Fruit fly (Drosophila melanogaster) whole organism, embryonic: ENCODE measurements around the gene CG7646.
A peak's percentile ranks its signal among the peaks of the same experiment; 100 is the strongest.

Source experiments
- Ada2b ChIP-seq: fragments of 200-800 bp; sonication (Bioruptor generic); IDR thresholded peaks from 2 replicates; pipeline ENCODE4 v1.3.6; 2022; ENCODE audit warnings: missing biosample characterization, missing genetic modification characterization
- Atf6 ChIP-seq: fragments of 200-800 bp; sonication (Bioruptor generic); IDR thresholded peaks from 2 replicates; pipeline ENCODE4 v1.3.6; 2022; ENCODE audit warnings: missing biosample characterization, missing genetic modification characterization
- BEAF-32 ChIP-seq: fragments of 200-800 bp; sonication (Bioruptor generic); optimal IDR thresholded peaks from 3 replicates; lab custom pipeline; 2017; ENCODE audit warnings: missing biosample characterization, missing genetic modification characterization, mild to moderate bottlenecking, moderate library complexity, missing genetic modification reagents
- Bdp1 ChIP-seq: fragments of 200-800 bp; sonication (Bioruptor generic); optimal IDR thresholded peaks from 3 replicates; lab custom pipeline; 2016; ENCODE audit warnings: missing biosample characterization, missing genetic modification characterization
- Bgb ChIP-seq: fragments of 200-800 bp; sonication (Bioruptor generic); IDR thresholded peaks from 2 replicates; pipeline ENCODE4 v1.3.6; 2022; ENCODE audit warnings: missing biosample characterization, missing genetic modification characterization; ENCODE audit not compliant: partially characterized antibody
- Blimp-1 ChIP-seq: fragments of 200-800 bp; sonication (Bioruptor generic); optimal IDR thresholded peaks from 3 replicates; lab custom pipeline; 2018; ENCODE audit warnings: missing biosample characterization, missing genetic modification characterization, mild to moderate bottlenecking, moderate library complexity, missing genetic modification reagents
- BtbVII ChIP-seq: fragments of 200-800 bp; sonication (Bioruptor generic); optimal IDR thresholded peaks from 3 replicates; lab custom pipeline; 2017; ENCODE audit warnings: missing biosample characterization, mild to moderate bottlenecking, missing genetic modification characterization
- CG10267 ChIP-seq: fragments of 200-800 bp; sonication (Bioruptor generic); optimal IDR thresholded peaks from 2 replicates; lab custom pipeline; 2018; ENCODE audit warnings: missing biosample characterization, mild to moderate bottlenecking, missing genetic modification characterization, moderate library complexity
- CG12155 ChIP-seq: fragments of 200-800 bp; sonication (Bioruptor generic); optimal IDR thresholded peaks from 3 replicates; lab custom pipeline; 2016; ENCODE audit warnings: missing biosample characterization, missing genetic modification characterization
- CG12391 ChIP-seq: fragments of 200-800 bp; sonication (Bioruptor generic); optimal IDR thresholded peaks from 3 replicates; lab custom pipeline; 2018; ENCODE audit warnings: missing biosample characterization, mild to moderate bottlenecking, missing genetic modification characterization, moderate library complexity
- CG14710 ChIP-seq: fragments of 200-800 bp; sonication (Bioruptor generic); optimal IDR thresholded peaks from 3 replicates; lab custom pipeline; 2019; ENCODE audit warnings: missing biosample characterization, mild to moderate bottlenecking, missing genetic modification characterization, moderate library complexity
- CG14965 ChIP-seq: fragments of 200-800 bp; sonication (Bioruptor generic); optimal IDR thresholded peaks from 2 replicates; lab custom pipeline; 2016; ENCODE audit warnings: missing biosample characterization, missing genetic modification characterization, borderline replicate concordance
- CG15514 ChIP-seq: fragments of 200-800 bp; sonication (Bioruptor generic); optimal IDR thresholded peaks from 3 replicates; lab custom pipeline; 2017; ENCODE audit warnings: missing biosample characterization, missing genetic modification characterization, mild to moderate bottlenecking, moderate library complexity, missing genetic modification reagents
- CG15696 ChIP-seq: fragments of 200-800 bp; sonication (Bioruptor generic); optimal IDR thresholded peaks from 2 replicates; lab custom pipeline; 2019; ENCODE audit warnings: missing biosample characterization, mild to moderate bottlenecking, missing genetic modification characterization, moderate library complexity
- CG2116 ChIP-seq: fragments of 200-800 bp; sonication (Bioruptor generic); optimal IDR thresholded peaks from 3 replicates; lab custom pipeline; 2018; ENCODE audit warnings: missing biosample characterization, mild to moderate bottlenecking, missing genetic modification characterization
- CG30403 ChIP-seq: fragments of 200-800 bp; sonication (Bioruptor generic); optimal IDR thresholded peaks from 3 replicates; lab custom pipeline; 2016; ENCODE audit warnings: missing biosample characterization, missing genetic modification characterization
- CG31224 ChIP-seq: fragments of 200-800 bp; sonication (Bioruptor generic); IDR thresholded peaks from 2 replicates; pipeline ENCODE4 v1.3.6; 2022; ENCODE audit warnings: missing biosample characterization, missing genetic modification characterization
- CG32772 ChIP-seq: fragments of 200-800 bp; sonication (Bioruptor generic); IDR thresholded peaks from 2 replicates; pipeline ENCODE4 v1.3.6; 2022; ENCODE audit warnings: missing biosample characterization, missing genetic modification characterization
- CG42726 ChIP-seq: fragments of 200-800 bp; sonication (Bioruptor generic); IDR thresholded peaks from 2 replicates; pipeline ENCODE4 v1.3.6; 2022; ENCODE audit warnings: missing biosample characterization, missing genetic modification characterization; ENCODE audit not compliant: partially characterized antibody
- CG4282 ChIP-seq: fragments of 200-800 bp; sonication (Bioruptor generic); optimal IDR thresholded peaks from 2 replicates; lab custom pipeline; 2016; ENCODE audit warnings: missing biosample characterization, missing genetic modification characterization
- CG4617 ChIP-seq: fragments of 200-800 bp; sonication (Bioruptor generic); optimal IDR thresholded peaks from 3 replicates; lab custom pipeline; 2016; ENCODE audit warnings: missing biosample characterization, missing genetic modification characterization, borderline replicate concordance
- CG4707 ChIP-seq: fragments of 200-800 bp; sonication (Bioruptor generic); optimal IDR thresholded peaks from 2 replicates; lab custom pipeline; 2018; ENCODE audit warnings: missing biosample characterization, mild to moderate bottlenecking, missing genetic modification characterization, moderate library complexity
- CG6254 ChIP-seq: fragments of 200-800 bp; sonication (Bioruptor generic); optimal IDR thresholded peaks from 3 replicates; lab custom pipeline; 2017; ENCODE audit warnings: mild to moderate bottlenecking, missing biosample characterization, missing genetic modification reagents, missing genetic modification characterization
- CG6813 ChIP-seq: fragments of 200-800 bp; sonication (Bioruptor generic); optimal IDR thresholded peaks from 2 replicates; lab custom pipeline; 2017; ENCODE audit warnings: missing biosample characterization, missing genetic modification characterization, mild to moderate bottlenecking, moderate library complexity, missing genetic modification reagents
- CG7357 ChIP-seq: fragments of 200-800 bp; sonication (Bioruptor generic); IDR thresholded peaks from 3 replicates; pipeline ENCODE4 v1.3.6; 2022; ENCODE audit warnings: missing biosample characterization, missing genetic modification characterization
- CG8765 ChIP-seq: fragments of 200-800 bp; sonication (Bioruptor generic); IDR thresholded peaks from 2 replicates; pipeline ENCODE4 v1.3.6; 2022; ENCODE audit warnings: missing biosample characterization, missing genetic modification characterization
- D ChIP-seq, 2 experiments: fragments of 200-800 bp in 1 of 2; fragments of >200 bp in 1 of 2; sonication (Bioruptor generic) in 1 of 2; optimal IDR thresholded peaks; 2 replicates in 1 of 2; 3 replicates in 1 of 2; lab custom pipeline; 2017; ENCODE audit warnings: mild to moderate bottlenecking in 1 of 2, missing biosample characterization in 1 of 2, missing genetic modification characterization in 1 of 2, missing genetic modification reagents in 1 of 2
- D19A ChIP-seq: fragments of 200-800 bp; optimal IDR thresholded peaks from 3 replicates; lab custom pipeline; 2019; ENCODE audit warnings: missing biosample characterization, mild to moderate bottlenecking, missing genetic modification characterization, moderate library complexity
- Dp ChIP-seq: fragments of 200-800 bp; sonication (Bioruptor generic); optimal IDR thresholded peaks from 2 replicates; lab custom pipeline; 2018; ENCODE audit warnings: missing biosample characterization, mild to moderate bottlenecking, missing genetic modification characterization, moderate library complexity
- Hr51 ChIP-seq, 2 experiments: fragments of 200-800 bp; sonication (Bioruptor generic); optimal IDR thresholded peaks; 2 replicates in 1 of 2; 3 replicates in 1 of 2; lab custom pipeline; 2016 to 2018; ENCODE audit warnings: missing biosample characterization in 2 of 2, missing genetic modification characterization in 2 of 2, mild to moderate bottlenecking in 1 of 2, moderate library complexity in 1 of 2
- Lhr ChIP-seq: fragments of 200-800 bp; sonication (Bioruptor generic); optimal IDR thresholded peaks from 3 replicates; lab custom pipeline; 2017; ENCODE audit warnings: mild to moderate bottlenecking, missing biosample characterization, missing genetic modification reagents, missing genetic modification characterization
- Ravus ChIP-seq: fragments of 200-800 bp; sonication (Bioruptor generic); IDR thresholded peaks from 2 replicates; pipeline ENCODE4 v1.3.6; 2022; ENCODE audit warnings: missing biosample characterization, missing genetic modification characterization
- cato ChIP-seq: fragments of 200-800 bp; sonication (Bioruptor generic); optimal IDR thresholded peaks from 2 replicates; lab custom pipeline; 2016; ENCODE audit warnings: missing biosample characterization, missing genetic modification characterization, borderline replicate concordance
- dmrt99B ChIP-seq: fragments of 200-800 bp; sonication (Bioruptor generic); optimal IDR thresholded peaks from 2 replicates; lab custom pipeline; 2018; ENCODE audit warnings: missing biosample characterization, mild to moderate bottlenecking, missing genetic modification characterization, moderate library complexity
- gem ChIP-seq: fragments of 200-800 bp; sonication (Bioruptor generic); optimal IDR thresholded peaks from 2 replicates; lab custom pipeline; 2019; ENCODE audit warnings: missing biosample characterization, mild to moderate bottlenecking, missing genetic modification characterization, moderate library complexity
- gfzf ChIP-seq: fragments of 200-800 bp; sonication (Bioruptor generic); optimal IDR thresholded peaks from 2 replicates; lab custom pipeline; 2016; ENCODE audit warnings: missing biosample characterization, mild to moderate bottlenecking, missing genetic modification characterization, moderate library complexity
- grn ChIP-seq: fragments of 200-800 bp; sonication (Bioruptor generic); optimal IDR thresholded peaks from 3 replicates; lab custom pipeline; 2017; ENCODE audit warnings: missing biosample characterization, missing genetic modification characterization
- inv ChIP-seq: fragments of 200-800 bp; sonication (Bioruptor generic); IDR thresholded peaks from 2 replicates; pipeline ENCODE4 v1.3.6; 2022; ENCODE audit warnings: missing biosample characterization, missing genetic modification characterization; ENCODE audit not compliant: partially characterized antibody
- kni ChIP-seq: fragments of 200-800 bp; sonication (Bioruptor generic); optimal IDR thresholded peaks from 3 replicates; lab custom pipeline; 2017; ENCODE audit warnings: mild to moderate bottlenecking, missing biosample characterization, missing genetic modification reagents, missing genetic modification characterization
- knrl ChIP-seq: fragments of 200-800 bp; sonication (Bioruptor generic); IDR thresholded peaks from 3 replicates; pipeline ENCODE4 v1.3.6; 2022; ENCODE audit warnings: missing biosample characterization, missing genetic modification characterization; ENCODE audit not compliant: partially characterized antibody
- nerfin-2 ChIP-seq: fragments of 200-800 bp; sonication (Bioruptor generic); IDR thresholded peaks from 2 replicates; pipeline ENCODE4 v1.3.6; 2022; ENCODE audit warnings: missing biosample characterization, missing genetic modification characterization; ENCODE audit not compliant: partially characterized antibody
- onecut ChIP-seq: fragments of 200-800 bp; sonication (Bioruptor generic); IDR thresholded peaks from 2 replicates; pipeline ENCODE4 v1.3.6; 2022; ENCODE audit warnings: missing biosample characterization, missing genetic modification characterization
- peb ChIP-seq: fragments of 200-800 bp; sonication (Bioruptor generic); IDR thresholded peaks from 2 replicates; pipeline ENCODE4 v1.3.6; 2022; ENCODE audit warnings: missing biosample characterization, missing genetic modification characterization
- pita ChIP-seq: fragments of 200-800 bp; sonication (Bioruptor generic); optimal IDR thresholded peaks from 2 replicates; lab custom pipeline; 2017; ENCODE audit warnings: missing biosample characterization, mild to moderate bottlenecking, missing genetic modification characterization
- sd ChIP-seq: fragments of 200-800 bp; sonication (Bioruptor generic); optimal IDR thresholded peaks from 3 replicates; lab custom pipeline; 2018; ENCODE audit warnings: missing biosample characterization, mild to moderate bottlenecking, missing genetic modification characterization, moderate library complexity
- stc ChIP-seq: fragments of 200-800 bp; sonication (Bioruptor generic); IDR thresholded peaks from 2 replicates; pipeline ENCODE4 v1.3.6; 2022; ENCODE audit warnings: missing biosample characterization, missing genetic modification characterization
- trem ChIP-seq: fragments of 200-800 bp; optimal IDR thresholded peaks from 3 replicates; lab custom pipeline; 2019; ENCODE audit warnings: missing biosample characterization, mild to moderate bottlenecking, missing genetic modification characterization, moderate library complexity
- zfh2 ChIP-seq: fragments of 200-800 bp; sonication (Bioruptor generic); optimal IDR thresholded peaks from 2 replicates; lab custom pipeline; 2016; ENCODE audit warnings: missing biosample characterization, missing genetic modification characterization

The CG7646 gene

DNA sequence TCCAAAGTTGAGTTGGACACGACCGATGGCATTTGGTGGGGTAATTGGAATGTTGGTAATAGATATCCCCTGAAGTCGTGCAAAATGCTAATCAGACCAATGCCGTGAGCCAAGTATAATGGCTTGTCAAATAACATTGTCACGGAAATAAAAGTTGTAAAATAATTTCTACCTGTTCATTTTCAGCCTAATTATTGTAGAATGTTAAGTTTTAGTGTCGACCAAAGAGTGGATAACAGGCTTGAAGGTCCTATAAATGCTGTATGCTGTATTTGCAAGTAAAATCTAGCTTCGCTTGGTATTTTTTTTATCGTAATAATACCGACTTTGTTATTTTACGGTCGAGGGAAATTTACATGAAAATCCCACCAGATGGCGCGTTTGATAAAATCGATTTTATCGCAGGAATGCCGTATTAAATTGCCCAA lies 12.8 kb downstream of the CG7646 start:
- TF ChIP-seq CG14710, result peak; percentile 50
- TF ChIP-seq D (optimal IDR thresholded peaks at IDR 0.05; lab: Kevin White, UChicago), result no peak
- no peak for TF ChIP-seq D (GFP tag; optimal IDR thresholded peaks at IDR 0.05; lab: Kevin White, UChicago)
- TF ChIP-seq CG32772 (GFP tag; lab: Robert Waterston, UW), result no peak
- no peak for TF ChIP-seq cato (GFP tag; lab: Kevin White, UChicago)
- peak; percentile 25 for TF ChIP-seq gfzf (GFP tag; lab: Kevin White, UChicago)
- no peak for TF ChIP-seq CG30403 (GFP tag; lab: Kevin White, UChicago)
- peak; percentile 31 for TF ChIP-seq CG4707
- TF ChIP-seq CG6813, result no peak
- peak; percentile 33; the same call in 1 of the 2 replicates for TF ChIP-seq nerfin-2
- TF ChIP-seq BtbVII (GFP tag; lab: Kevin White, UChicago), result peak; percentile 2
- no peak for TF ChIP-seq Blimp-1
- peak; percentile 15 for TF ChIP-seq dmrt99B (tag; lab: Kevin White, UChicago)
- TF ChIP-seq Atf6 (GFP tag; lab: Robert Waterston, UW), result no peak
- TF ChIP-seq CG12391, result peak; percentile 31
- TF ChIP-seq pita (GFP tag; lab: Kevin White, UChicago), result peak; percentile 61
- peak; percentile 28 for TF ChIP-seq CG15514 (GFP tag; lab: Kevin White, UChicago)
- peak; percentile 4 for TF ChIP-seq Dp (GFP tag; lab: Kevin White, UChicago)
- peak; percentile 57 for TF ChIP-seq CG6254 (GFP tag; lab: Kevin White, UChicago)
- no peak for TF ChIP-seq CG14965 (GFP tag; lab: Kevin White, UChicago)
- peak; percentile 93 for TF ChIP-seq onecut
- TF ChIP-seq zfh2 (GFP tag; lab: Kevin White, UChicago), result no peak
- peak; percentile 54 for TF ChIP-seq Lhr (GFP tag; lab: Kevin White, UChicago)
- TF ChIP-seq Bdp1 (GFP tag; lab: Kevin White, UChicago), result no peak
- TF ChIP-seq Hr51 (GFP tag; optimal IDR thresholded peaks at IDR 0.05; lab: Kevin White, UChicago), result peak in 1 of 2 experiments; percentile 37
- TF ChIP-seq CG4617 (GFP tag; lab: Kevin White, UChicago), result no peak
- TF ChIP-seq kni (GFP tag; lab: Kevin White, UChicago), result peak; percentile 55
- TF ChIP-seq CG8765 (GFP tag; lab: Robert Waterston, UW), result no peak
- peak; percentile 58; the same call in 1 of the 3 replicates for TF ChIP-seq knrl (GFP tag; lab: Robert Waterston, UW)
- no peak for TF ChIP-seq CG12155 (GFP tag; lab: Kevin White, UChicago)
- TF ChIP-seq Ada2b (GFP tag; lab: Robert Waterston, UW), result no peak
- 0 out of 2 replicates have a peak, but pooled peaks have one; percentile 47 for TF ChIP-seq CG42726 (GFP tag; lab: Robert Waterston, UW)
- TF ChIP-seq gem (tag; lab: Kevin White, UChicago), result peak; percentile 7
- no peak for TF ChIP-seq CG7357 (GFP tag; lab: Robert Waterston, UW)
- peak; percentile 19 for TF ChIP-seq D19A (tag; lab: Kevin White, UChicago)
- TF ChIP-seq CG4282 (GFP tag; lab: Kevin White, UChicago), result no peak
- TF ChIP-seq Bgb (GFP tag; lab: Robert Waterston, UW), result peak; percentile 79; the same call in 1 of the 2 replicates
- TF ChIP-seq CG15696 (tag; lab: Kevin White, UChicago), result peak; percentile 30
- TF ChIP-seq CG31224 (GFP tag; lab: Robert Waterston, UW), result no peak
- TF ChIP-seq BEAF-32 (GFP tag; lab: Kevin White, UChicago), result peak; percentile 62
- peak; percentile 25 for TF ChIP-seq CG2116 (GFP tag; lab: Kevin White, UChicago)
- peak; percentile 43 for TF ChIP-seq trem
- peak; percentile 23; the same call in 1 of the 2 replicates for TF ChIP-seq inv (GFP tag; lab: Robert Waterston, UW)
- TF ChIP-seq stc, result peak; percentile 36; the same call in 1 of the 2 replicates
- peak; percentile 88 for TF ChIP-seq sd (tag; lab: Kevin White, UChicago)
- TF ChIP-seq Ravus (GFP tag; lab: Robert Waterston, UW), result no peak
- TF ChIP-seq CG10267, result peak; percentile 58
- no peak for TF ChIP-seq grn (GFP tag; lab: Kevin White, UChicago)
- TF ChIP-seq peb (GFP tag; lab: Robert Waterston, UW), result no peak
